Worm (Caenorhabditis elegans) whole organism, L1 larva: ENCODE results near the gene clec-227.

Experiments used
- blmp-1 ChIP-seq: fragments of 150-350 bp; optimal IDR thresholded peaks from 2 replicates; lab custom pipeline; 2014; ENCODE audit warnings: missing biosample characterization, missing genetic modification characterization
- ceh-63 ChIP-seq: fragments of 200-800 bp; sonication (Bioruptor generic); optimal IDR thresholded peaks from 2 replicates; lab custom pipeline; 2018; ENCODE audit warnings: mild to moderate bottlenecking, missing genetic modification characterization, missing compliant biosample characterization
- dsc-1 ChIP-seq: sonication (generic microtip); optimal IDR thresholded peaks from 2 replicates; lab custom pipeline; 2016; ENCODE audit warnings: mild to moderate bottlenecking, missing genetic modification characterization, missing compliant biosample characterization
- fkh-10 ChIP-seq: sonication (generic microtip); optimal IDR thresholded peaks from 2 replicates; lab custom pipeline; 2017; ENCODE audit warnings: missing biosample characterization, missing genetic modification reagents, missing genetic modification characterization
- grh-1 ChIP-seq: fragments of 200-800 bp; sonication (Bioruptor generic); IDR thresholded peaks from 2 replicates; pipeline ENCODE4 v1.3.6; 2022; ENCODE audit warnings: missing genetic modification reagents, missing genetic modification characterization, missing compliant biosample characterization
- lin-14 ChIP-seq: fragments of 200-800 bp; sonication (Bioruptor generic); optimal IDR thresholded peaks from 2 replicates; lab custom pipeline; 2018; ENCODE audit warnings: mild to moderate bottlenecking, missing genetic modification characterization, moderate library complexity, missing compliant biosample characterization
- lin-15B ChIP-seq: fragments of 150-350 bp; sonication (generic microtip); optimal IDR thresholded peaks from 3 replicates; lab custom pipeline; 2014; ENCODE audit warnings: missing biosample characterization, missing genetic modification characterization
- nhr-20 ChIP-seq: sonication (generic microtip); optimal IDR thresholded peaks from 2 replicates; lab custom pipeline; 2016; ENCODE audit warnings: mild to moderate bottlenecking, missing genetic modification characterization, missing compliant biosample characterization
- skn-1 ChIP-seq: fragments of 150-350 bp; optimal IDR thresholded peaks from 2 replicates; lab custom pipeline; 2014; ENCODE audit warnings: missing biosample characterization, missing genetic modification characterization
- sox-4 ChIP-seq: sonication (generic microtip); optimal IDR thresholded peaks from 2 replicates; lab custom pipeline; 2016; ENCODE audit warnings: missing genetic modification characterization, missing compliant biosample characterization
- sup-37 ChIP-seq: fragments of 200-800 bp; sonication (Bioruptor generic); optimal IDR thresholded peaks from 2 replicates; lab custom pipeline; 2018; ENCODE audit warnings: mild to moderate bottlenecking, missing genetic modification characterization, missing compliant biosample characterization
- unc-62 ChIP-seq: fragments of 150-350 bp; optimal IDR thresholded peaks from 2 replicates; lab custom pipeline; 2014; ENCODE audit warnings: missing biosample characterization, missing genetic modification reagents, missing genetic modification characterization
- unc-86 ChIP-seq: sonication (generic microtip); optimal IDR thresholded peaks from 2 replicates; lab custom pipeline; 2016; ENCODE audit warnings: missing genetic modification characterization, missing compliant biosample characterization
- zag-1 ChIP-seq: fragments of 150-350 bp; optimal IDR thresholded peaks from 2 replicates; lab custom pipeline; 2014; ENCODE audit warnings: missing biosample characterization, missing genetic modification characterization

- TF ChIP-seq sox-4 (no peak), blmp-1 (tag; lab: Kevin White, UChicago) (peak; percentile 99), dsc-1 (tag; lab: Kevin White, UChicago) (no peak), fkh-10 (GFP tag; lab: Kevin White, UChicago) (no peak), lin-14 (GFP tag; lab: Kevin White, UChicago) (peak; percentile 87), sup-37 (no peak), unc-62 (GFP tag; lab: Kevin White, UChicago) (no peak), skn-1 (tag; lab: Kevin White, UChicago) (peak; percentile 14), grh-1 (GFP tag; lab: Robert Waterston, UW) (no peak), zag-1 (tag; lab: Kevin White, UChicago) (no peak), nhr-20 (tag; lab: Kevin White, UChicago) (peak; percentile 50), lin-15B (tag; lab: Kevin White, UChicago) (no peak), ceh-63 (no peak), unc-86 (tag; lab: Kevin White, UChicago) (no peak)
These were observed 38.4 kb downstream of the clec-227 start, which contains the start of gene R02D5.9 for ce11 chrV:14510746-14511145.
